Worm (Caenorhabditis elegans) whole organism, L2 larva: ENCODE results near the gene scl-8.

ENCODE experiments used
- alr-1 ChIP-seq: fragments of 150-350 bp; optimal IDR thresholded peaks from 2 replicates; lab custom pipeline; 2014; ENCODE audit warnings: missing biosample characterization, missing genetic modification characterization
- ama-1 ChIP-seq: fragments of 150-350 bp; optimal IDR thresholded peaks from 2 replicates; lab custom pipeline; 2018; ENCODE audit warnings: inconsistent platforms
- egl-27 ChIP-seq: sonication (generic microtip); optimal IDR thresholded peaks from 3 replicates; lab custom pipeline; 2017; ENCODE audit warnings: missing biosample characterization, missing genetic modification reagents, missing genetic modification characterization
- nhr-21 ChIP-seq: fragments of 150-350 bp; optimal IDR thresholded peaks from 2 replicates; lab custom pipeline; 2014; ENCODE audit warnings: missing biosample characterization, missing genetic modification characterization
- nhr-25 ChIP-seq: fragments of 150-350 bp; sonication (generic microtip); optimal IDR thresholded peaks from 3 replicates; lab custom pipeline; 2014; ENCODE audit warnings: missing biosample characterization, missing genetic modification characterization
- skn-1 ChIP-seq: sonication (generic microtip); optimal IDR thresholded peaks from 2 replicates; lab custom pipeline; 2017; ENCODE audit warnings: missing biosample characterization, missing genetic modification characterization
- snpc-4 ChIP-seq: fragments of 150-350 bp; optimal IDR thresholded peaks from 2 replicates; lab custom pipeline; 2014; ENCODE audit warnings: missing biosample characterization, missing genetic modification characterization
- ztf-11 ChIP-seq: sonication (generic microtip); optimal IDR thresholded peaks from 2 replicates; lab custom pipeline; 2017; ENCODE audit warnings: missing biosample characterization, missing genetic modification characterization

ce11 chrIV:13027801-13028641, 43.5 kb upstream of the scl-8 start:
- no peak for TF ChIP-seq egl-27 (tag; lab: Kevin White, UChicago)
- no peak for TF ChIP-seq ama-1
- TF ChIP-seq nhr-21 = no peak
- no peak for TF ChIP-seq ztf-11 (tag; lab: Kevin White, UChicago)
- TF ChIP-seq skn-1 (tag; lab: Kevin White, UChicago) = no peak
- no peak for TF ChIP-seq nhr-25
- no peak for TF ChIP-seq snpc-4 (tag; lab: Kevin White, UChicago)
- TF ChIP-seq alr-1 (tag; lab: Kevin White, UChicago) = no peak
